Worm (Caenorhabditis elegans) whole organism, L3 larva: ENCODE data around the gene R13H7.2.

ENCODE experiments used
- R02D3.7 ChIP-seq: fragments of 150-350 bp; optimal IDR thresholded peaks from 2 replicates; lab custom pipeline; 2014; ENCODE audit warnings: missing biosample characterization, missing genetic modification characterization
- aly-2 ChIP-seq: fragments of 150-350 bp; optimal IDR thresholded peaks from 2 replicates; lab custom pipeline; 2014; ENCODE audit warnings: missing biosample characterization, missing genetic modification characterization
- ama-1 ChIP-seq: fragments of 150-350 bp; optimal IDR thresholded peaks from 2 replicates; lab custom pipeline; 2018
- ceh-16 ChIP-seq: sonication (generic microtip); optimal IDR thresholded peaks from 2 replicates; lab custom pipeline; 2017; ENCODE audit warnings: missing biosample characterization, missing genetic modification characterization
- ceh-28 ChIP-seq: fragments of 150-350 bp; optimal IDR thresholded peaks from 2 replicates; lab custom pipeline; 2014; ENCODE audit warnings: missing biosample characterization, missing genetic modification reagents, missing genetic modification characterization
- ceh-82 ChIP-seq: fragments of 150-350 bp; optimal IDR thresholded peaks from 2 replicates; lab custom pipeline; 2014; ENCODE audit warnings: missing biosample characterization, missing genetic modification characterization
- daf-12 ChIP-seq: fragments of 150-350 bp; optimal IDR thresholded peaks from 2 replicates; lab custom pipeline; 2014; ENCODE audit warnings: missing biosample characterization, missing genetic modification reagents, missing genetic modification characterization
- egl-27 ChIP-seq: sonication (generic microtip); optimal IDR thresholded peaks from 4 replicates; lab custom pipeline; 2017; ENCODE audit warnings: missing biosample characterization, missing genetic modification reagents, missing genetic modification characterization
- elt-1 ChIP-seq: fragments of 150-350 bp; optimal IDR thresholded peaks from 2 replicates; lab custom pipeline; 2014; ENCODE audit warnings: missing biosample characterization, missing genetic modification characterization
- elt-2 ChIP-seq: sonication (generic microtip); optimal IDR thresholded peaks from 2 replicates; lab custom pipeline; 2016; ENCODE audit warnings: missing genetic modification reagents, mild to moderate bottlenecking, missing genetic modification characterization, missing compliant biosample characterization
- eor-1 ChIP-seq, 2 experiments: fragments of 150-350 bp; optimal IDR thresholded peaks; 2 replicates each; lab custom pipeline; 2014 to 2018; ENCODE audit warnings: missing biosample characterization in 2 of 2, missing genetic modification characterization in 2 of 2
- fkh-10 ChIP-seq: sonication (generic microtip); optimal IDR thresholded peaks from 2 replicates; lab custom pipeline; 2017; ENCODE audit warnings: missing biosample characterization, missing genetic modification reagents, missing genetic modification characterization
- fos-1 ChIP-seq: fragments of 150-350 bp; optimal IDR thresholded peaks from 2 replicates; lab custom pipeline; 2014; ENCODE audit warnings: missing biosample characterization, missing genetic modification characterization
- hmg-11 ChIP-seq: sonication (generic microtip); optimal IDR thresholded peaks from 2 replicates; lab custom pipeline; 2016; ENCODE audit warnings: missing genetic modification characterization, missing compliant biosample characterization
- jun-1 ChIP-seq: fragments of 150-350 bp; optimal IDR thresholded peaks from 2 replicates; lab custom pipeline; 2014; ENCODE audit warnings: missing biosample characterization, missing genetic modification reagents, missing genetic modification characterization
- lin-15B ChIP-seq: fragments of 150-350 bp; optimal IDR thresholded peaks from 2 replicates; lab custom pipeline; 2014; ENCODE audit warnings: missing biosample characterization, missing genetic modification characterization
- lin-39 ChIP-seq: fragments of 150-350 bp; optimal IDR thresholded peaks from 2 replicates; lab custom pipeline; 2018; ENCODE audit warnings: missing biosample characterization, missing genetic modification reagents, missing genetic modification characterization
- lsy-12 ChIP-seq: sonication (generic microtip); optimal IDR thresholded peaks from 2 replicates; lab custom pipeline; 2016; ENCODE audit warnings: mild to moderate bottlenecking, missing genetic modification characterization, missing compliant biosample characterization
- mdl-1 ChIP-seq: fragments of 150-350 bp; optimal IDR thresholded peaks from 2 replicates; lab custom pipeline; 2014; ENCODE audit warnings: missing biosample characterization, missing genetic modification characterization
- mml-1 ChIP-seq: fragments of 150-350 bp; sonication (generic microtip); optimal IDR thresholded peaks from 3 replicates; lab custom pipeline; 2014; ENCODE audit warnings: missing biosample characterization, missing genetic modification characterization
- nhr-11 ChIP-seq: fragments of 150-350 bp; optimal IDR thresholded peaks from 2 replicates; lab custom pipeline; 2014; ENCODE audit warnings: missing biosample characterization, missing genetic modification characterization
- nhr-12 ChIP-seq: fragments of 150-350 bp; optimal IDR thresholded peaks from 2 replicates; lab custom pipeline; 2014; ENCODE audit warnings: missing biosample characterization, missing genetic modification characterization
- nhr-23 ChIP-seq: fragments of 150-350 bp; optimal IDR thresholded peaks from 2 replicates; lab custom pipeline; 2014; ENCODE audit warnings: missing biosample characterization, missing genetic modification reagents, missing genetic modification characterization
- nhr-25 ChIP-seq: sonication (generic microtip); optimal IDR thresholded peaks from 2 replicates; lab custom pipeline; 2017; ENCODE audit warnings: missing biosample characterization, missing genetic modification characterization
- nhr-28 ChIP-seq: fragments of 150-350 bp; optimal IDR thresholded peaks from 2 replicates; lab custom pipeline; 2014; ENCODE audit warnings: missing biosample characterization, missing genetic modification characterization
- nhr-43 ChIP-seq: sonication (generic microtip); optimal IDR thresholded peaks from 2 replicates; lab custom pipeline; 2016; ENCODE audit warnings: mild to moderate bottlenecking, missing genetic modification characterization, missing compliant biosample characterization; ENCODE audit not compliant: poor library complexity, severe bottlenecking
- nhr-77 ChIP-seq: fragments of 150-350 bp; optimal IDR thresholded peaks from 2 replicates; lab custom pipeline; 2014; ENCODE audit warnings: missing biosample characterization, missing genetic modification characterization
- pha-4 ChIP-seq: fragments of 150-350 bp; optimal IDR thresholded peaks from 2 replicates; lab custom pipeline; 2014; ENCODE audit warnings: missing biosample characterization, missing genetic modification reagents, missing genetic modification characterization
- pqm-1 ChIP-seq: fragments of 150-350 bp; optimal IDR thresholded peaks from 2 replicates; lab custom pipeline; 2017; ENCODE audit warnings: missing biosample characterization, missing genetic modification characterization, inconsistent platforms
- sea-2 ChIP-seq: fragments of 150-350 bp; sonication (generic microtip); optimal IDR thresholded peaks from 4 replicates; lab custom pipeline; 2014; ENCODE audit warnings: missing biosample characterization, missing genetic modification reagents, missing genetic modification characterization
- tbx-2 ChIP-seq: sonication (generic microtip); optimal IDR thresholded peaks from 2 replicates; lab custom pipeline; 2016; ENCODE audit warnings: mild to moderate bottlenecking, missing genetic modification characterization, missing compliant biosample characterization
- unc-39 ChIP-seq: sonication (generic microtip); optimal IDR thresholded peaks from 4 replicates; lab custom pipeline; 2017; ENCODE audit warnings: missing biosample characterization, missing genetic modification characterization
- ztf-11 ChIP-seq: fragments of 150-350 bp; optimal IDR thresholded peaks from 2 replicates; lab custom pipeline; 2014; ENCODE audit warnings: missing biosample characterization, missing genetic modification characterization
- ztf-4 ChIP-seq: fragments of 150-350 bp; optimal IDR thresholded peaks from 2 replicates; lab custom pipeline; 2014; ENCODE audit warnings: missing biosample characterization, missing genetic modification characterization

R13H7.2 gene

ce11 chrIV:6859270-6859669 lies at the start of gene R13H7.2:
Gene R13H7.2, minus strand, starts transcription at chrIV:6859370.
- no peak for TF ChIP-seq fos-1 (tag; lab: Kevin White, UChicago)
- no peak for TF ChIP-seq unc-39 (tag; lab: Kevin White, UChicago)
- TF ChIP-seq ceh-82, result no peak
- TF ChIP-seq ztf-4 (tag; lab: Kevin White, UChicago), result no peak
- no peak for TF ChIP-seq ceh-16 (tag; lab: Kevin White, UChicago)
- TF ChIP-seq mdl-1 (tag; lab: Kevin White, UChicago), result no peak
- TF ChIP-seq hmg-11 (tag; lab: Kevin White, UChicago), result no peak
- TF ChIP-seq sea-2 (GFP tag; lab: Kevin White, UChicago), result no peak
- no peak for TF ChIP-seq ceh-28 (tag; lab: Kevin White, UChicago)
- no peak for TF ChIP-seq egl-27 (tag; lab: Kevin White, UChicago)
- TF ChIP-seq mml-1 (tag; lab: Kevin White, UChicago), result no peak
- no peak for TF ChIP-seq nhr-12 (tag; lab: Kevin White, UChicago)
- TF ChIP-seq nhr-43, result no peak
- no peak for TF ChIP-seq nhr-25

ce11 chrIV:6907487-6907886 lies 48.3 kb upstream of the R13H7.2 start:
- TF ChIP-seq daf-12 (tag; lab: Kevin White, UChicago), result no peak

DNA sequence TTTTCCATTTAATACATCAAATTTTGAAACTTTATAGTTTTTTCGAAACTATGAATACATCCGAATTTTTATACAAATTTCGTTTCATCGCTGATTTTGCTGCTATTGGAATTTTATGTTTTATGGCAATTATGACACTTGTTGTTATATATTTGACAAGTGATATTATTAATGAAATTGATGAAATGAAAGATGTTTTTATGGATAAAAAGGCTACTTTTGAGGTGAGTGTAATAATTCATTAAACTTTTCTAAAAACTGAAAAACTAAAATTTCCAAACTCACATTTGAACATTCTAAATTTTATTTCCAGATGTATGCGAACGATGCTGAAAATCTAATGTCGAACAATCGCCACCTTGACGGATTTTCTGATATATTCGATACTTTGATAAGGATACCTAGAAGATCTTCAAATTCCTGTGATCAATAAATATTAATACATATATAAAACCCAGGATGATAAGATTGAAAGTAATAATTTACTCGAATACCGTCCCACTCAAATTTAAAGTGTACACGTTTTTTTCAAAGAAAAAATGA lies 46.8 kb upstream of the R13H7.2 start, which contains the start of the genes T22D1.17 and T22D1.8:
Gene T22D1.17 (plus strand): TSS at position 51 of the 543 bp plus-strand sequence.
Gene T22D1.8 (minus strand): TSS at position 402 of the 543 bp plus-strand sequence.
- no peak for TF ChIP-seq eor-1 (tag; optimal IDR thresholded peaks at IDR 0.05; lab: Kevin White, UChicago)
- peak; percentile 48 for TF ChIP-seq aly-2
- TF ChIP-seq lsy-12 (tag; lab: Kevin White, UChicago), result no peak
- no peak for TF ChIP-seq elt-2 (tag; lab: Kevin White, UChicago)
- no peak for TF ChIP-seq lin-39 (tag; lab: Kevin White, UChicago)
- TF ChIP-seq ztf-4 (tag; lab: Kevin White, UChicago), result no peak
- TF ChIP-seq ceh-28 (tag; lab: Kevin White, UChicago), result peak; percentile 11
- TF ChIP-seq sea-2 (GFP tag; lab: Kevin White, UChicago), result no peak
- no peak for TF ChIP-seq daf-12 (tag; lab: Kevin White, UChicago)

DNA sequence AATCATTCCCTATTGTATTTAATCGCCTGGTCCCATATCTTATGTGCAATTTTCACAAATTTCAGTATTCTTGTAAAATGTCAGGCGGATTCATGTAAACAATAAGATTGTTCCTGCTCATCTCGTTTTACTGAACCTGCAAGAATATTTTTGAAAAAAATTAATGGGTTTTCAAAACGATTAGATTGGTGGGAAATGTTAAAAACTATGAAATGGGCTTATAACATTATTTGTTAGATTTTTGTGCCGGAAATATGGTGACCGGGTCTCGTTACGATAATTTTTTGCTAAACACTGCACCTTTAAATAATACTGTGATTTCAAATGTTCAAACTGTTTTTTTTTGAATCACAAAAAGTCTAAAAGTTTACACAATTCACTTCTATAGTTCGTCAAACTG lies 46.3 kb upstream of the R13H7.2 start:
- TF ChIP-seq hmg-11 (tag; lab: Kevin White, UChicago), result no peak
- no peak for TF ChIP-seq nhr-23 (tag; lab: Kevin White, UChicago)
- no peak for TF ChIP-seq fos-1 (tag; lab: Kevin White, UChicago)
- no peak for TF ChIP-seq nhr-28 (tag; lab: Kevin White, UChicago)
- no peak for TF ChIP-seq R02D3.7
- TF ChIP-seq fkh-10 (GFP tag; lab: Kevin White, UChicago), result no peak
- no peak for TF ChIP-seq ztf-11
- TF ChIP-seq jun-1 (tag; lab: Kevin White, UChicago), result no peak
- TF ChIP-seq egl-27 (tag; lab: Kevin White, UChicago), result no peak
- no peak for TF ChIP-seq nhr-77 (tag; lab: Kevin White, UChicago)

ce11 chrIV:6904606-6905005 lies 45.4 kb upstream of the R13H7.2 start:
- TF ChIP-seq lin-15B (tag; lab: Kevin White, UChicago) (no peak), fos-1 (tag; lab: Kevin White, UChicago) (no peak), eor-1 (tag; optimal IDR thresholded peaks at IDR 0.05; lab: Kevin White, UChicago) (no peak), nhr-11 (tag; lab: Kevin White, UChicago) (no peak), nhr-25 (no peak), elt-1 (tag; lab: Kevin White, UChicago) (no peak), tbx-2 (no peak), ama-1 (lab: Kevin White, UChicago) (no peak), egl-27 (tag; lab: Kevin White, UChicago) (no peak), pha-4 (tag; lab: Kevin White, UChicago) (no peak), nhr-43 (no peak), jun-1 (tag; lab: Kevin White, UChicago) (no peak), pqm-1 (tag; lab: Kevin White, UChicago) (no peak), sea-2 (GFP tag; lab: Kevin White, UChicago) (no peak)
